Fruit fly (Drosophila melanogaster) Kc167 (cell line): ENCODE results near the gene CG3630.

ENCODE experiments used
- h ChIP-seq: fragments of >200 bp; optimal IDR thresholded peaks from 3 replicates; lab custom pipeline; 2018; ENCODE audit warnings: missing external identifiers
- psq ChIP-seq: fragments of >200 bp; optimal IDR thresholded peaks from 2 replicates; lab custom pipeline; 2017; ENCODE audit warnings: missing external identifiers

- TF ChIP-seq h (lab: Kevin White, UChicago) (no peak), psq (no peak)
Observed at dm6 chrX:2219246-2219645, 57.2 kb downstream of the CG3630 start.
